Worm (Caenorhabditis elegans) whole organism, L4 larva: ENCODE results near the gene srw-144.

Source experiments
- aly-2 ChIP-seq: sonication (generic microtip); optimal IDR thresholded peaks from 2 replicates; lab custom pipeline; 2018; ENCODE audit warnings: missing biosample characterization, missing genetic modification characterization
- lir-3 ChIP-seq: sonication (generic microtip); optimal IDR thresholded peaks from 2 replicates; lab custom pipeline; 2016; ENCODE audit warnings: mild to moderate bottlenecking, missing genetic modification characterization, missing compliant biosample characterization

DNA sequence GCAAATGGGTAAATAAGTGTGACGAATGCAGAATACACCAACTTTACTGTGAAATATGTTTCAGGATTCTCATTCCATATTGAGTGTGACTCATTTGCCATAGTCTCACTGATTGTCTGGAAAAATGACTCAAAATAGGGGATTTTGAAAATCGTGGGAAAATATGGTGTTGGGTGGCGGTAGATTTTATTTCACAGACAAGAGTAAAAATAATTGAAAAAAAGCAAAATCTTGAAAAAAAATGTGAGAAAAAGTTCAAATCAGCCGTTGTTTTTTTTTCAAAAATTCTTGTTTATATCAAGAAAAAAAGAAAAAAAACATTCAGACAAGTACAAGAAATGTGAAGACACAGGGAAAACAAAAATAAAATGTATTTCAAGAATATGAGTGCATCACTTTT, 38.2 kb downstream of the srw-144 start, which contains the start of gene srh-38:
- TF ChIP-seq lir-3 (tag; lab: Kevin White, UChicago) (no peak), aly-2 (tag; lab: Kevin White, UChicago) (no peak)
